Worm (Caenorhabditis elegans): ENCODE measurements around the gene hcp-3.

The hcp-3 gene

ce11 chrIII:9637016-9637415, 20.7 kb upstream of the hcp-3 start, which contains the start of gene gei-13:
Gene gei-13 (minus strand): TSS chrIII:9637116.
- TF ChIP-seq K09A11.1 (tag; optimal IDR thresholded peaks at IDR 0.05; ENCODE audit: insufficient read depth), result no peak
- TF ChIP-seq C38D4.7 (GFP tag; optimal IDR thresholded peaks at IDR 0.05), result no peak
- TF ChIP-seq unc-55 (GFP tag; optimal IDR thresholded peaks at IDR 0.05), result no peak
- TF ChIP-seq ceh-6 (GFP tag; optimal IDR thresholded peaks at IDR 0.05), result no peak
- TF ChIP-seq hlh-30 (tag; optimal IDR thresholded peaks at IDR 0.05; ENCODE audit: insufficient read depth), result no peak
- no peak for TF ChIP-seq ceh-18 (tag; optimal IDR thresholded peaks at IDR 0.05)
- TF ChIP-seq ama-1 (optimal IDR thresholded peaks at IDR 0.05), result no peak
- no peak for TF ChIP-seq ztf-16 (tag; optimal IDR thresholded peaks at IDR 0.05)
- TF ChIP-seq pax-1 (tag; optimal IDR thresholded peaks at IDR 0.05), result no peak
- no peak for TF ChIP-seq ets-4 (tag; optimal IDR thresholded peaks at IDR 0.05)
- TF ChIP-seq pha-4 (tag; optimal IDR thresholded peaks at IDR 0.05), result no peak
- no peak for TF ChIP-seq hlh-13 (GFP tag; optimal IDR thresholded peaks at IDR 0.05)
- no peak for TF ChIP-seq nhr-232 (tag; optimal IDR thresholded peaks at IDR 0.05)
- no peak for TF ChIP-seq fkh-6 (tag; optimal IDR thresholded peaks at IDR 0.05)
- no peak for TF ChIP-seq che-1 (tag; optimal IDR thresholded peaks at IDR 0.05)
- TF ChIP-seq ceh-14 (tag; optimal IDR thresholded peaks at IDR 0.05), result no peak
- TF ChIP-seq T23F11.4 (GFP tag; optimal IDR thresholded peaks at IDR 0.05), result no peak
- no peak for TF ChIP-seq npax-4 (tag; optimal IDR thresholded peaks at IDR 0.05)

DNA sequence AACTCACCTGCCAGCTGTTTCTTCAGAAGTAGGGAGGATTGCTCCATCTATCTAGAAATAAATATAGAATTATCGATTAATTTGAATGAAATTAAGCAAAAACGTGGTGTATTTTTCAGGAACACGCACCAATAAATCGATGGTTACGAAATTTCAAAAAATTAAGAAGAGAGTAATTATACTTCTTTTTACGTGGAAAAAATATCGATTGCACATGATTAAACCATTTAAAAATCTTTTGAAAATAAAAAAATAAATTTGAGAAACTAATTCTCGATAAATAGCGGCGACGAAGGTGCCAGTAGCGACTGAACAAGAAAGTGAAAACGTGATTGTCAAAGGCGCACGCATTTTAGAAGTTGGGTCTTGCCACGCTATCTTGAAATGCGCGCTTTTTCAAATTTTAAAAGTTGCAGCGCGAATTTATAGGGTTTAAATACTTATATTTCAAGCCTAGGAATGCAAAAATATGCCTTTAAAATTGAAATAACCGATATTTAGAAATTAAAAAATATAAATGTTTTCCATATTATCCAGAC, 14.9 kb upstream of the hcp-3 start, which contains the start of gene ubc-7:
ubc-7 (minus strand) TSS at position 51 of the 539 bp plus-strand sequence.
- TF ChIP-seq sox-2 (GFP tag; IDR thresholded peaks at IDR 0.05) (no peak), ceh-18 (tag; optimal IDR thresholded peaks at IDR 0.05) (peak; percentile 4), sox-4 (tag; optimal IDR thresholded peaks at IDR 0.05) (no peak), ref-2 (tag; optimal IDR thresholded peaks at IDR 0.05) (no peak), unc-42 (tag; optimal IDR thresholded peaks at IDR 0.05) (peak; percentile 37), gmeb-2 (tag; optimal IDR thresholded peaks at IDR 0.05) (no peak), ceh-31 (tag; optimal IDR thresholded peaks at IDR 0.05) (peak; percentile 34), pha-2 (tag; optimal IDR thresholded peaks at IDR 0.05) (no peak), eyg-1 (tag; optimal IDR thresholded peaks at IDR 0.05) (no peak), ceh-6 (GFP tag; optimal IDR thresholded peaks at IDR 0.05) (no peak), ceh-19 (GFP tag; optimal IDR thresholded peaks at IDR 0.05) (peak; percentile 33), ceh-45 (GFP tag; IDR thresholded peaks at IDR 0.05) (no peak), hlh-6 (tag; optimal IDR thresholded peaks at IDR 0.05) (no peak), hlh-30 (tag; optimal IDR thresholded peaks at IDR 0.05; ENCODE audit: insufficient read depth) (peak; percentile 60), nfya-1 (tag; optimal IDR thresholded peaks at IDR 0.05) (peak; percentile 57), unc-55 (GFP tag; optimal IDR thresholded peaks at IDR 0.05) (peak; percentile 11), ceh-9 (tag; optimal IDR thresholded peaks at IDR 0.05) (no peak), che-1 (tag; optimal IDR thresholded peaks at IDR 0.05) (no peak), rnt-1 (tag; optimal IDR thresholded peaks at IDR 0.05) (no peak), K02D7.2 (tag; optimal IDR thresholded peaks at IDR 0.05) (no peak), ttx-3 (tag; optimal IDR thresholded peaks at IDR 0.05) (no peak)

DNA sequence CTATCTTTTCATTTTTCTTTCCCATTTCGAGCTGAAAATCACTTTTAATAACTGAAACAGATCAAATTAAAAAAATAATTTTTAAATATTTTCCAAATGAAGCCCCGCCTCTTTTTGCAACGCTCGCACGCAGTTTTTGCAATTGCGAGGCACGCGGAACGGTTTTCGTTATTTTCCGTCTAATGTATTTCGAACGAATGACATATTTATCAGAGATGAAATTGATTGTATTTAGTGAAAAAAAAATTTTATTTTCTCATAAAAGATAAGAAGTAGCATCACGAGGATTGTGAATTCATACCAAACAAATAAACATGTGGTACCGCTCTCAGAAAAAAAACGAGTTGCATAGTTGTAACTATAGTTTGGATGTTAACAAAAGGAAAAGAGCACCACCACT, 13.6 kb upstream of the hcp-3 start, which contains the start of gene rpac-19:
rpac-19 (minus strand) TSS at position 31 of the 400 bp plus-strand sequence.
- TF ChIP-seq sox-2 (GFP tag; IDR thresholded peaks at IDR 0.05) (no peak), pha-2 (tag; optimal IDR thresholded peaks at IDR 0.05) (peak; percentile 65), fax-1 (tag; optimal IDR thresholded peaks at IDR 0.05) (peak; percentile 34), hlh-13 (GFP tag; optimal IDR thresholded peaks at IDR 0.05) (no peak), ceh-9 (tag; optimal IDR thresholded peaks at IDR 0.05) (no peak), ttx-3 (tag; optimal IDR thresholded peaks at IDR 0.05) (peak; percentile 67), F13H6.1 (tag; optimal IDR thresholded peaks at IDR 0.05) (peak; percentile 46), fkh-6 (tag; optimal IDR thresholded peaks at IDR 0.05) (no peak), dve-1 (tag; optimal IDR thresholded peaks at IDR 0.05) (no peak), C08G9.2 (tag; optimal IDR thresholded peaks at IDR 0.05) (peak; percentile 18), sdc-2 (tag; optimal IDR thresholded peaks at IDR 0.05) (peak; percentile 59), unc-3 (GFP tag; conservative IDR thresholded peaks at IDR 0.05) (0 out of 2 replicates have a peak, but pooled peaks have one; percentile 46), unc-3 (tag; optimal IDR thresholded peaks at IDR 0.05) (no peak), K09A11.1 (tag; optimal IDR thresholded peaks at IDR 0.05; ENCODE audit: insufficient read depth) (no peak), unc-86 (tag; optimal IDR thresholded peaks at IDR 0.05) (peak; percentile 69), K02D7.2 (tag; optimal IDR thresholded peaks at IDR 0.05) (peak; percentile 64), ceh-48 (tag; optimal IDR thresholded peaks at IDR 0.05) (no peak), madf-2 (tag; optimal IDR thresholded peaks at IDR 0.05) (peak; percentile 42), hlh-8 (tag; optimal IDR thresholded peaks at IDR 0.05) (peak; percentile 31), C38D4.7 (GFP tag; optimal IDR thresholded peaks at IDR 0.05) (peak; percentile 52), dmd-4 (tag; optimal IDR thresholded peaks at IDR 0.05; ENCODE audit: borderline replicate concordance) (peak; percentile 21), odd-2 (tag; optimal IDR thresholded peaks at IDR 0.05) (peak; percentile 59), lin-11 (tag; optimal IDR thresholded peaks at IDR 0.05) (peak; percentile 47), ref-2 (tag; optimal IDR thresholded peaks at IDR 0.05) (peak; percentile 55), ceh-18 (tag; optimal IDR thresholded peaks at IDR 0.05) (no peak)
